Fruit fly (Drosophila melanogaster) whole organism, embryonic: ENCODE measurements around the gene CG43389.

Source experiments
- CG11093 ChIP-seq: fragments of 200-800 bp; sonication (Bioruptor generic); IDR thresholded peaks from 3 replicates; pipeline ENCODE4 v1.3.6; 2022; ENCODE audit warnings: missing biosample characterization, missing genetic modification characterization
- CG11398 ChIP-seq: fragments of 200-800 bp; sonication (Bioruptor generic); optimal IDR thresholded peaks from 2 replicates; lab custom pipeline; 2016; ENCODE audit warnings: missing biosample characterization, missing genetic modification characterization
- CG12219 ChIP-seq: fragments of 200-800 bp; sonication (Bioruptor generic); optimal IDR thresholded peaks from 3 replicates; lab custom pipeline; 2018; ENCODE audit warnings: missing biosample characterization, mild to moderate bottlenecking, missing genetic modification characterization
- CG13775 ChIP-seq: fragments of 200-800 bp; sonication (Bioruptor generic); optimal IDR thresholded peaks from 3 replicates; lab custom pipeline; 2017; ENCODE audit warnings: missing biosample characterization, mild to moderate bottlenecking, missing genetic modification characterization
- CG14014 ChIP-seq: fragments of 200-800 bp; sonication (Bioruptor generic); IDR thresholded peaks from 2 replicates; pipeline ENCODE4 v1.3.6; 2022; ENCODE audit warnings: missing biosample characterization, missing genetic modification characterization
- CG14710 ChIP-seq: fragments of 200-800 bp; sonication (Bioruptor generic); optimal IDR thresholded peaks from 3 replicates; lab custom pipeline; 2019; ENCODE audit warnings: missing biosample characterization, mild to moderate bottlenecking, missing genetic modification characterization, moderate library complexity
- CG14860 ChIP-seq: fragments of 200-800 bp; sonication (Bioruptor generic); IDR thresholded peaks from 3 replicates; pipeline ENCODE4 v1.3.6; 2022; ENCODE audit warnings: missing biosample characterization, missing genetic modification characterization; ENCODE audit not compliant: partially characterized antibody
- CG1602 ChIP-seq: fragments of 200-800 bp; sonication (Bioruptor generic); optimal IDR thresholded peaks from 3 replicates; lab custom pipeline; 2016; ENCODE audit warnings: missing biosample characterization, missing genetic modification characterization
- CG17361 ChIP-seq: fragments of 200-800 bp; sonication (Bioruptor generic); IDR thresholded peaks from 3 replicates; pipeline ENCODE4 v1.3.6; 2022; ENCODE audit warnings: missing biosample characterization, missing genetic modification characterization
- CG17385 ChIP-seq: fragments of 200-800 bp; sonication (Bioruptor generic); optimal IDR thresholded peaks from 3 replicates; lab custom pipeline; 2018; ENCODE audit warnings: missing biosample characterization, mild to moderate bottlenecking, missing genetic modification characterization
- CG17802 ChIP-seq: fragments of 200-800 bp; sonication (Bioruptor generic); optimal IDR thresholded peaks from 2 replicates; lab custom pipeline; 2018; ENCODE audit warnings: missing biosample characterization, mild to moderate bottlenecking, missing genetic modification characterization, moderate library complexity
- CG18619 ChIP-seq: fragments of 200-800 bp; sonication (Bioruptor generic); optimal IDR thresholded peaks from 3 replicates; lab custom pipeline; 2017; ENCODE audit warnings: missing biosample characterization, mild to moderate bottlenecking, missing genetic modification characterization
- CG2116 ChIP-seq: fragments of 200-800 bp; sonication (Bioruptor generic); optimal IDR thresholded peaks from 3 replicates; lab custom pipeline; 2018; ENCODE audit warnings: missing biosample characterization, mild to moderate bottlenecking, missing genetic modification characterization
- CG2129 ChIP-seq: fragments of 200-800 bp; sonication (Bioruptor generic); IDR thresholded peaks from 2 replicates; pipeline ENCODE4 v1.3.6; 2022; ENCODE audit warnings: missing biosample characterization, missing genetic modification characterization; ENCODE audit not compliant: partially characterized antibody
- CG33557 ChIP-seq: fragments of 200-800 bp; sonication (Bioruptor generic); optimal IDR thresholded peaks from 2 replicates; lab custom pipeline; 2019; ENCODE audit warnings: missing biosample characterization, mild to moderate bottlenecking, missing genetic modification characterization, moderate library complexity
- CG3995 ChIP-seq: fragments of 200-800 bp; sonication (Bioruptor generic); optimal IDR thresholded peaks from 3 replicates; lab custom pipeline; 2016; ENCODE audit warnings: missing biosample characterization, missing genetic modification characterization
- CG4730 ChIP-seq: fragments of 200-800 bp; sonication (Bioruptor generic); IDR thresholded peaks from 2 replicates; pipeline ENCODE4 v1.3.6; 2022; ENCODE audit warnings: missing biosample characterization, missing genetic modification characterization
- CG4820 ChIP-seq: fragments of 200-800 bp; sonication (Bioruptor generic); optimal IDR thresholded peaks from 3 replicates; lab custom pipeline; 2016; ENCODE audit warnings: missing biosample characterization, missing genetic modification characterization
- CG5953 ChIP-seq: fragments of 200-800 bp; sonication (Bioruptor generic); IDR thresholded peaks from 2 replicates; pipeline ENCODE4 v1.3.6; 2022; ENCODE audit warnings: missing biosample characterization, missing genetic modification characterization
- CG7556 ChIP-seq: fragments of 200-800 bp; sonication (Bioruptor generic); optimal IDR thresholded peaks from 2 replicates; lab custom pipeline; 2017; ENCODE audit warnings: missing biosample characterization, mild to moderate bottlenecking, missing genetic modification characterization
- CG9727 ChIP-seq: fragments of 200-800 bp; sonication (Bioruptor generic); optimal IDR thresholded peaks from 3 replicates; lab custom pipeline; 2017; ENCODE audit warnings: missing biosample characterization, mild to moderate bottlenecking, missing genetic modification characterization
- CrebB ChIP-seq: fragments of 200-800 bp; sonication (Bioruptor generic); optimal IDR thresholded peaks from 3 replicates; lab custom pipeline; 2018; ENCODE audit warnings: missing biosample characterization, mild to moderate bottlenecking, missing genetic modification characterization
- Dip2 ChIP-seq: fragments of 200-800 bp; sonication (Bioruptor generic); IDR thresholded peaks from 2 replicates; pipeline ENCODE4 v1.3.6; 2022; ENCODE audit warnings: missing biosample characterization, missing genetic modification characterization
- Doc2 ChIP-seq: fragments of 200-800 bp; sonication (Bioruptor generic); IDR thresholded peaks from 2 replicates; pipeline ENCODE4 v1.3.6; 2022; ENCODE audit warnings: missing biosample characterization, missing genetic modification characterization
- Doc3 ChIP-seq: fragments of 200-800 bp; sonication (Bioruptor generic); IDR thresholded peaks from 3 replicates; pipeline ENCODE4 v1.3.6; 2022; ENCODE audit warnings: missing biosample characterization, missing genetic modification characterization; ENCODE audit not compliant: partially characterized antibody
- HmgD ChIP-seq: fragments of 200-800 bp; sonication (Bioruptor generic); optimal IDR thresholded peaks from 3 replicates; lab custom pipeline; 2016; ENCODE audit warnings: missing biosample characterization, missing genetic modification characterization
- NK7.1 ChIP-seq: fragments of 200-800 bp; sonication (Bioruptor generic); optimal IDR thresholded peaks from 3 replicates; lab custom pipeline; 2016; ENCODE audit warnings: missing biosample characterization, missing genetic modification characterization
- Rfx ChIP-seq: fragments of 200-800 bp; sonication (Bioruptor generic); IDR thresholded peaks from 2 replicates; pipeline ENCODE4 v1.3.6; 2022; ENCODE audit warnings: missing biosample characterization, missing genetic modification characterization
- Rx ChIP-seq: fragments of 200-800 bp; sonication (Bioruptor generic); IDR thresholded peaks from 2 replicates; pipeline ENCODE4 v1.3.6; 2022; ENCODE audit warnings: missing biosample characterization, missing genetic modification characterization
- Scr ChIP-seq: fragments of 200-800 bp; sonication (Bioruptor generic); IDR thresholded peaks from 2 replicates; pipeline ENCODE4 v1.3.6; 2022; ENCODE audit warnings: missing biosample characterization, missing genetic modification characterization; ENCODE audit not compliant: partially characterized antibody
- Spps ChIP-seq: fragments of 200-800 bp; sonication (Bioruptor generic); optimal IDR thresholded peaks from 2 replicates; lab custom pipeline; 2018; ENCODE audit warnings: missing biosample characterization, mild to moderate bottlenecking, missing genetic modification characterization
- ac ChIP-seq: fragments of 200-800 bp; sonication (Bioruptor generic); optimal IDR thresholded peaks from 3 replicates; lab custom pipeline; 2017; ENCODE audit warnings: missing biosample characterization, mild to moderate bottlenecking, missing genetic modification characterization
- br ChIP-seq: fragments of >200 bp; optimal IDR thresholded peaks from 2 replicates; lab custom pipeline; 2017
- bsh ChIP-seq, 2 experiments: fragments of 200-800 bp; sonication (Bioruptor generic); optimal IDR thresholded peaks; 2 replicates each; lab custom pipeline; 2017 to 2018; ENCODE audit warnings: mild to moderate bottlenecking in 2 of 2, missing biosample characterization in 2 of 2, missing genetic modification characterization in 2 of 2, moderate library complexity in 1 of 2
- exex ChIP-seq: fragments of 200-800 bp; sonication (Bioruptor generic); optimal IDR thresholded peaks from 4 replicates; lab custom pipeline; 2018; ENCODE audit warnings: missing biosample characterization, mild to moderate bottlenecking, missing genetic modification characterization, moderate library complexity
- fd102C ChIP-seq: fragments of 200-800 bp; sonication (Bioruptor generic); optimal IDR thresholded peaks from 2 replicates; lab custom pipeline; 2018; ENCODE audit warnings: missing biosample characterization, mild to moderate bottlenecking, missing genetic modification characterization, moderate library complexity
- fu2 ChIP-seq: fragments of 200-800 bp; sonication (Bioruptor generic); optimal IDR thresholded peaks from 2 replicates; lab custom pipeline; 2016; ENCODE audit warnings: missing biosample characterization, missing genetic modification characterization
- gfzf ChIP-seq: fragments of 200-800 bp; sonication (Bioruptor generic); optimal IDR thresholded peaks from 2 replicates; lab custom pipeline; 2016; ENCODE audit warnings: missing biosample characterization, mild to moderate bottlenecking, missing genetic modification characterization, moderate library complexity
- insv ChIP-seq, 2 experiments: fragments of 200-800 bp; sonication (Bioruptor generic); optimal IDR thresholded peaks; 3 replicates each; lab custom pipeline; 2016 to 2018; ENCODE audit warnings: missing biosample characterization in 2 of 2, missing genetic modification characterization in 2 of 2
- lmd ChIP-seq: fragments of 200-800 bp; sonication (Bioruptor generic); IDR thresholded peaks from 2 replicates; pipeline ENCODE4 v1.3.6; 2022; ENCODE audit warnings: missing biosample characterization, missing genetic modification characterization
- nerfin-2 ChIP-seq: fragments of 200-800 bp; sonication (Bioruptor generic); IDR thresholded peaks from 2 replicates; pipeline ENCODE4 v1.3.6; 2022; ENCODE audit warnings: missing biosample characterization, missing genetic modification characterization; ENCODE audit not compliant: partially characterized antibody
- p53 ChIP-seq: fragments of 200-800 bp; sonication (Bioruptor generic); optimal IDR thresholded peaks from 2 replicates; lab custom pipeline; 2016; ENCODE audit warnings: missing biosample characterization, missing genetic modification characterization
- pfk ChIP-seq: fragments of 200-800 bp; sonication (Bioruptor generic); optimal IDR thresholded peaks from 2 replicates; lab custom pipeline; 2018; ENCODE audit warnings: missing biosample characterization, mild to moderate bottlenecking, missing genetic modification characterization, moderate library complexity
- sens-2 ChIP-seq: fragments of 200-800 bp; sonication (Bioruptor generic); IDR thresholded peaks from 2 replicates; pipeline ENCODE4 v1.3.6; 2022; ENCODE audit warnings: missing biosample characterization, missing genetic modification characterization
- slp2 ChIP-seq: fragments of 200-800 bp; sonication (Bioruptor generic); optimal IDR thresholded peaks from 2 replicates; lab custom pipeline; 2016; ENCODE audit warnings: missing biosample characterization, missing genetic modification characterization
- sug ChIP-seq: fragments of 200-800 bp; optimal IDR thresholded peaks from 2 replicates; lab custom pipeline; 2019; ENCODE audit warnings: missing biosample characterization, mild to moderate bottlenecking, missing genetic modification characterization, moderate library complexity
- tin ChIP-seq: fragments of 200-800 bp; sonication (Bioruptor generic); optimal IDR thresholded peaks from 3 replicates; lab custom pipeline; 2016; ENCODE audit warnings: missing biosample characterization, missing genetic modification characterization
- trh ChIP-seq: fragments of 200-800 bp; sonication (Bioruptor generic); optimal IDR thresholded peaks from 2 replicates; lab custom pipeline; 2016; ENCODE audit warnings: missing biosample characterization, missing genetic modification characterization
- vnd ChIP-seq: fragments of 200-800 bp; sonication (Bioruptor generic); IDR thresholded peaks from 3 replicates; pipeline ENCODE4 v1.3.6; 2022; ENCODE audit warnings: missing biosample characterization, missing genetic modification characterization; ENCODE audit not compliant: partially characterized antibody
- wdn ChIP-seq: fragments of 200-800 bp; sonication (Bioruptor generic); IDR thresholded peaks from 2 replicates; pipeline ENCODE4 v1.3.6; 2022; ENCODE audit warnings: missing biosample characterization, missing genetic modification characterization

The CG43389 gene

DNA sequence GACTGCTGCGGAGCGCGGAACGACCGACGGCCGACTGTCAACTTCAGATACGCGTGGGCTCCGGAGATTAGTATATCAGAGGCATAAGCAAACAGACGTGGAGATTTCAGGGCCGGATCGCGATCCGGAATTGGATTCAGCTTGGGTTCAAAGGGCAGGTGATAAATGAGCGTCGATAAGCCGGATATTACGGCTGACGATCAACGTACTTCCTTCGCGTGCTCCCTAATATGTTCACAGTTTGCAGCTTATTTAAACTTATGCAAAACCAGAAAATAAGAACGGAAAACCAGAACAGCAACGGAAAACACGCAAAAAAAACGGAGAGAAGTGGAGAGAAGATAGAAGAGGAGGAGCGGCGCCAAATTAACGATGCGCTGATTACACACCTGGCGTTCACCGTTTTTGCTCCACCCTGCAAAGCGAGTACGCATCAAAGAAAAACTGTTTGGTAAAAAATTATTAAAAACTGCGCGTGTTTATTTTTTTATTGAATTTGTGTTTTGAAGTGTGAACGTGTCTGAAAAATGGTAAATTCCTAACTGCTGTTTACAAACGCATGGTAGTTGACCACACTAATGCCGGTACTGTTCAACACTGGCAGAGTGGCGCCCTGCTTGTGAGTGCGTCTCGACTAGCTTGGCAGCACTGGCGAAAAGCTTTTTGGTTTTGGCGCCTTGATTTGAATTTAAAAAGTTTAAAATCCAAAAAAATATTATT is 8.6 kb upstream of the CG43389 start, which contains the start of gene CG17746 (continued):
- TF ChIP-seq Doc3 (no peak), Scr (GFP tag; lab: Robert Waterston, UW) (peak; percentile 50), fu2 (GFP tag; lab: Kevin White, UChicago) (peak; percentile 32), br (lab: Kevin White, UChicago) (no peak), pfk (no peak), CG14860 (GFP tag; lab: Robert Waterston, UW) (peak; percentile 41; the same call in 1 of the 3 replicates), CG17361 (GFP tag; lab: Robert Waterston, UW) (no peak; the same call in 2 of the 3 replicates), CG14014 (GFP tag; lab: Robert Waterston, UW) (no peak), CG12219 (no peak), vnd (GFP tag; lab: Robert Waterston, UW) (no peak), CG11398 (GFP tag; lab: Kevin White, UChicago) (peak; percentile 4), Rx (GFP tag; lab: Robert Waterston, UW) (no peak), Spps (tag; lab: Kevin White, UChicago) (no peak), Rfx (GFP tag; lab: Robert Waterston, UW) (peak; percentile 79), CG2116 (GFP tag; lab: Kevin White, UChicago) (peak; percentile 39), CG14710 (tag; lab: Kevin White, UChicago) (peak; percentile 72), slp2 (GFP tag; lab: Kevin White, UChicago) (no peak), CG18619 (GFP tag; lab: Kevin White, UChicago) (no peak), CG4730 (no peak), NK7.1 (GFP tag; lab: Kevin White, UChicago) (no peak), tin (GFP tag; lab: Kevin White, UChicago) (peak; percentile 45), CG2129 (GFP tag; lab: Robert Waterston, UW) (no peak), lmd (GFP tag; lab: Robert Waterston, UW) (no peak; the same call in 1 of the 2 replicates), CG13775 (GFP tag; lab: Kevin White, UChicago) (peak; percentile 6), CG33557 (GFP tag; lab: Kevin White, UChicago) (no peak), CG17802 (tag; lab: Kevin White, UChicago) (peak; percentile 50), p53 (GFP tag; lab: Kevin White, UChicago) (peak; percentile 59), CG17385 (no peak), exex (tag; lab: Kevin White, UChicago) (no peak), HmgD (GFP tag; lab: Kevin White, UChicago) (peak; percentile 53), bsh (GFP tag; optimal IDR thresholded peaks at IDR 0.05; lab: Kevin White, UChicago) (no peak), sug (tag; lab: Kevin White, UChicago) (peak; percentile 23), CG7556 (GFP tag; lab: Kevin White, UChicago) (no peak), insv (GFP tag; optimal IDR thresholded peaks at IDR 0.05; lab: Kevin White, UChicago) (no peak), CrebB (tag; lab: Kevin White, UChicago) (peak; percentile 15), nerfin-2 (GFP tag; lab: Robert Waterston, UW) (no peak), CG5953 (GFP tag; lab: Robert Waterston, UW) (no peak), sens-2 (GFP tag; lab: Robert Waterston, UW) (no peak), trh (GFP tag; lab: Kevin White, UChicago) (no peak), fd102C (GFP tag; lab: Kevin White, UChicago) (no peak), Dip2 (GFP tag; lab: Robert Waterston, UW) (no peak), CG9727 (GFP tag; lab: Kevin White, UChicago) (no peak), Doc2 (GFP tag; lab: Robert Waterston, UW) (no peak), CG11093 (GFP tag; lab: Robert Waterston, UW) (no peak), ac (GFP tag; lab: Kevin White, UChicago) (no peak), wdn (GFP tag; lab: Robert Waterston, UW) (0 out of 2 replicates have a peak, but pooled peaks have one; percentile 5), CG1602 (GFP tag; lab: Kevin White, UChicago) (peak; percentile 11), gfzf (GFP tag; lab: Kevin White, UChicago) (peak; percentile 99), CG4820 (GFP tag; lab: Kevin White, UChicago) (peak; percentile 15), CG3995 (GFP tag; lab: Kevin White, UChicago) (peak; percentile 1)
